Fruit fly (Drosophila melanogaster) whole organism, embryonic: Measurements from ENCODE around the gene CG42404.

Experiments
- B-H2 ChIP-seq: fragments of 200-800 bp; sonication (Bioruptor generic); optimal IDR thresholded peaks from 2 replicates; lab custom pipeline; 2018; ENCODE audit warnings: missing biosample characterization, mild to moderate bottlenecking, missing genetic modification characterization
- CG10979 ChIP-seq: fragments of 200-800 bp; sonication (Bioruptor generic); optimal IDR thresholded peaks from 2 replicates; lab custom pipeline; 2018; ENCODE audit warnings: missing biosample characterization, mild to moderate bottlenecking, missing genetic modification characterization, moderate library complexity
- CG12155 ChIP-seq: fragments of 200-800 bp; sonication (Bioruptor generic); optimal IDR thresholded peaks from 3 replicates; lab custom pipeline; 2016; ENCODE audit warnings: missing biosample characterization, missing genetic modification characterization
- CG15011 ChIP-seq: fragments of 200-800 bp; sonication (Bioruptor generic); optimal IDR thresholded peaks from 3 replicates; lab custom pipeline; 2018; ENCODE audit warnings: missing biosample characterization, mild to moderate bottlenecking, missing genetic modification characterization
- CG18262 ChIP-seq: fragments of 200-800 bp; optimal IDR thresholded peaks from 3 replicates; lab custom pipeline; 2019; ENCODE audit warnings: missing biosample characterization, mild to moderate bottlenecking, missing genetic modification characterization, moderate library complexity
- CG18764 ChIP-seq: fragments of 200-800 bp; sonication (Bioruptor generic); optimal IDR thresholded peaks from 3 replicates; lab custom pipeline; 2016; ENCODE audit warnings: missing biosample characterization, missing genetic modification characterization
- CG34376 ChIP-seq: fragments of 200-800 bp; sonication (Bioruptor generic); optimal IDR thresholded peaks from 2 replicates; lab custom pipeline; 2018; ENCODE audit warnings: missing biosample characterization, mild to moderate bottlenecking, missing genetic modification characterization
- CG7839 ChIP-seq: fragments of 200-800 bp; sonication (Bioruptor generic); optimal IDR thresholded peaks from 3 replicates; lab custom pipeline; 2018; ENCODE audit warnings: missing biosample characterization, mild to moderate bottlenecking, missing genetic modification characterization, moderate library complexity
- CG8089 ChIP-seq: fragments of 200-800 bp; sonication (Bioruptor generic); optimal IDR thresholded peaks from 3 replicates; lab custom pipeline; 2016; ENCODE audit warnings: missing biosample characterization, missing genetic modification characterization
- CG8944 ChIP-seq: fragments of 200-800 bp; sonication (Bioruptor generic); optimal IDR thresholded peaks from 3 replicates; lab custom pipeline; 2016; ENCODE audit warnings: missing biosample characterization, missing genetic modification characterization
- ERR ChIP-seq: fragments of 200-800 bp; sonication (Bioruptor generic); optimal IDR thresholded peaks from 2 replicates; lab custom pipeline; 2016; ENCODE audit warnings: missing biosample characterization, missing genetic modification characterization
- Ets65A ChIP-seq: fragments of 200-800 bp; sonication (Bioruptor generic); peaks from one replicate; lab custom pipeline; 2016; ENCODE audit warnings: missing biosample characterization, missing genetic modification characterization
- HLH54F ChIP-seq: fragments of 200-800 bp; sonication (Bioruptor generic); optimal IDR thresholded peaks from 3 replicates; lab custom pipeline; 2016; ENCODE audit warnings: missing biosample characterization, missing genetic modification characterization
- HmgZ ChIP-seq: fragments of 200-800 bp; sonication (Bioruptor generic); optimal IDR thresholded peaks from 2 replicates; lab custom pipeline; 2018; ENCODE audit warnings: missing biosample characterization, mild to moderate bottlenecking, missing genetic modification characterization
- Hr78 ChIP-seq, 2 experiments: fragments of 200-800 bp in 1 of 2; fragments of >200 bp in 1 of 2; sonication (Bioruptor generic) in 1 of 2; optimal IDR thresholded peaks; 2 replicates each; lab custom pipeline; 2017 to 2019; ENCODE audit warnings: missing biosample characterization in 2 of 2, missing genetic modification characterization in 2 of 2, mild to moderate bottlenecking in 1 of 2, moderate library complexity in 1 of 2
- MBD-R2 ChIP-seq: fragments of 200-800 bp; sonication (Bioruptor generic); IDR thresholded peaks from 2 replicates; pipeline ENCODE4 v1.3.6; 2022; ENCODE audit warnings: missing biosample characterization, missing genetic modification characterization
- Max ChIP-seq: fragments of 200-800 bp; sonication (Bioruptor generic); optimal IDR thresholded peaks from 2 replicates; lab custom pipeline; 2016; ENCODE audit warnings: missing biosample characterization, mild to moderate bottlenecking, missing genetic modification characterization
- Oaz ChIP-seq: fragments of 200-800 bp; sonication (Bioruptor generic); IDR thresholded peaks from 2 replicates; pipeline ENCODE4 v1.3.6; 2022; ENCODE audit warnings: missing biosample characterization, missing genetic modification characterization
- Opbp ChIP-seq: fragments of 200-800 bp; sonication (Bioruptor generic); IDR thresholded peaks from 3 replicates; pipeline ENCODE4 v1.3.6; 2022; ENCODE audit warnings: missing biosample characterization, missing genetic modification characterization; ENCODE audit not compliant: partially characterized antibody
- Poxn ChIP-seq: fragments of 200-800 bp; sonication (Bioruptor generic); IDR thresholded peaks from 2 replicates; pipeline ENCODE4 v1.3.6; 2022; ENCODE audit warnings: missing biosample characterization, missing genetic modification characterization
- Rfx ChIP-seq: fragments of 200-800 bp; sonication (Bioruptor generic); IDR thresholded peaks from 2 replicates; pipeline ENCODE4 v1.3.6; 2022; ENCODE audit warnings: missing biosample characterization, missing genetic modification characterization
- Scr ChIP-seq: fragments of 200-800 bp; sonication (Bioruptor generic); IDR thresholded peaks from 2 replicates; pipeline ENCODE4 v1.3.6; 2022; ENCODE audit warnings: missing biosample characterization, missing genetic modification characterization; ENCODE audit not compliant: partially characterized antibody
- Side ChIP-seq: fragments of 200-800 bp; sonication (Bioruptor generic); optimal IDR thresholded peaks from 2 replicates; lab custom pipeline; 2016; ENCODE audit warnings: missing biosample characterization, missing genetic modification characterization
- Xbp1 ChIP-seq: fragments of 200-800 bp; sonication (Bioruptor generic); optimal IDR thresholded peaks from 3 replicates; lab custom pipeline; 2016; ENCODE audit warnings: missing biosample characterization, mild to moderate bottlenecking, missing genetic modification characterization
- Xrp1 ChIP-seq: fragments of 200-800 bp; sonication (Bioruptor generic); IDR thresholded peaks from 2 replicates; pipeline ENCODE4 v1.3.6; 2022; ENCODE audit warnings: missing biosample characterization, missing genetic modification characterization
- ase ChIP-seq: fragments of 200-800 bp; sonication (Bioruptor generic); IDR thresholded peaks from 3 replicates; pipeline ENCODE4 v1.3.6; 2022; ENCODE audit warnings: missing biosample characterization, missing genetic modification characterization
- bigmax ChIP-seq: fragments of 200-800 bp; sonication (Bioruptor generic); optimal IDR thresholded peaks from 2 replicates; lab custom pipeline; 2018; ENCODE audit warnings: missing biosample characterization, mild to moderate bottlenecking, missing genetic modification characterization
- btn ChIP-seq: fragments of 200-800 bp; sonication (Bioruptor generic); optimal IDR thresholded peaks from 2 replicates; lab custom pipeline; 2016; ENCODE audit warnings: missing biosample characterization, missing genetic modification characterization
- cas ChIP-seq: fragments of 200-800 bp; sonication (Bioruptor generic); IDR thresholded peaks from 2 replicates; pipeline ENCODE4 v1.3.6; 2022; ENCODE audit warnings: missing biosample characterization, missing genetic modification characterization
- crp ChIP-seq, 2 experiments: fragments of 200-800 bp; sonication (Bioruptor generic); optimal IDR thresholded peaks; 2 replicates in 1 of 2; 3 replicates in 1 of 2; lab custom pipeline; 2017; ENCODE audit warnings: missing biosample characterization in 2 of 2, missing genetic modification characterization in 2 of 2, mild to moderate bottlenecking in 1 of 2, moderate library complexity in 1 of 2
- da ChIP-seq: fragments of 200-800 bp; sonication (Bioruptor generic); optimal IDR thresholded peaks from 2 replicates; lab custom pipeline; 2016; ENCODE audit warnings: missing biosample characterization, missing genetic modification characterization
- eyg ChIP-seq: fragments of 200-800 bp; sonication (Bioruptor generic); optimal IDR thresholded peaks from 3 replicates; lab custom pipeline; 2016; ENCODE audit warnings: missing biosample characterization, missing genetic modification characterization
- fd64A ChIP-seq: fragments of 200-800 bp; sonication (Bioruptor generic); optimal IDR thresholded peaks from 3 replicates; lab custom pipeline; 2018; ENCODE audit warnings: missing biosample characterization, mild to moderate bottlenecking, missing genetic modification characterization
- grn ChIP-seq: fragments of 200-800 bp; sonication (Bioruptor generic); optimal IDR thresholded peaks from 3 replicates; lab custom pipeline; 2017; ENCODE audit warnings: missing biosample characterization, missing genetic modification characterization
- h ChIP-seq: fragments of >200 bp; optimal IDR thresholded peaks from 2 replicates; lab custom pipeline; 2017
- inv ChIP-seq: fragments of 200-800 bp; sonication (Bioruptor generic); IDR thresholded peaks from 2 replicates; pipeline ENCODE4 v1.3.6; 2022; ENCODE audit warnings: missing biosample characterization, missing genetic modification characterization; ENCODE audit not compliant: partially characterized antibody
- lilli ChIP-seq: fragments of 200-800 bp; sonication (Bioruptor generic); optimal IDR thresholded peaks from 3 replicates; lab custom pipeline; 2016; ENCODE audit warnings: missing biosample characterization, missing genetic modification characterization
- nmo ChIP-seq: fragments of 200-800 bp; sonication (Bioruptor generic); optimal IDR thresholded peaks from 2 replicates; lab custom pipeline; 2018; ENCODE audit warnings: missing biosample characterization, mild to moderate bottlenecking, missing genetic modification characterization, moderate library complexity
- onecut ChIP-seq: fragments of 200-800 bp; sonication (Bioruptor generic); IDR thresholded peaks from 2 replicates; pipeline ENCODE4 v1.3.6; 2022; ENCODE audit warnings: missing biosample characterization, missing genetic modification characterization
- org-1 ChIP-seq: fragments of 200-800 bp; sonication (Bioruptor generic); optimal IDR thresholded peaks from 2 replicates; lab custom pipeline; 2017; ENCODE audit warnings: missing biosample characterization, missing genetic modification characterization
- pan ChIP-seq, 4 experiments: fragments of >200 bp in 3 of 4; fragments of 200-800 bp in 1 of 4; sonication (Bioruptor generic) in 1 of 4; optimal IDR thresholded peaks in 3 of 4; IDR thresholded peaks in 1 of 4; 2 replicates each; pipeline versions ENCODE4 v1.3.6 to Lab custom; 2017 to 2022; ENCODE audit warnings: missing biosample characterization in 2 of 4, missing genetic modification characterization in 2 of 4, mixed read lengths in 1 of 4
- run ChIP-seq: fragments of 200-800 bp; sonication (Bioruptor generic); optimal IDR thresholded peaks from 3 replicates; lab custom pipeline; 2018; ENCODE audit warnings: missing biosample characterization, mild to moderate bottlenecking, missing genetic modification characterization
- salm ChIP-seq: fragments of 200-800 bp; sonication (Bioruptor generic); optimal IDR thresholded peaks from 2 replicates; lab custom pipeline; 2018; ENCODE audit warnings: missing biosample characterization, mild to moderate bottlenecking, missing genetic modification characterization
- sim ChIP-seq: fragments of 200-800 bp; sonication (Bioruptor generic); IDR thresholded peaks from 2 replicates; pipeline ENCODE4 v1.3.6; 2022; ENCODE audit warnings: missing biosample characterization, missing genetic modification characterization
- tgo ChIP-seq: fragments of 200-800 bp; sonication (Bioruptor generic); IDR thresholded peaks from 3 replicates; pipeline ENCODE4 v1.3.6; 2022; ENCODE audit warnings: missing biosample characterization, missing genetic modification characterization
- unc-4 ChIP-seq: fragments of 200-800 bp; sonication (Bioruptor generic); IDR thresholded peaks from 2 replicates; pipeline ENCODE4 v1.3.6; 2022; ENCODE audit warnings: missing biosample characterization, missing genetic modification characterization; ENCODE audit not compliant: partially characterized antibody
- vvl ChIP-seq: fragments of 200-800 bp; sonication (Bioruptor generic); IDR thresholded peaks from 2 replicates; pipeline ENCODE4 v1.3.6; 2022; ENCODE audit warnings: missing biosample characterization, missing genetic modification characterization
- z ChIP-seq: fragments of 200-800 bp; sonication (Bioruptor generic); IDR thresholded peaks from 3 replicates; pipeline ENCODE4 v1.3.6; 2022; ENCODE audit warnings: missing biosample characterization, missing genetic modification characterization

The CG42404 gene

DNA sequence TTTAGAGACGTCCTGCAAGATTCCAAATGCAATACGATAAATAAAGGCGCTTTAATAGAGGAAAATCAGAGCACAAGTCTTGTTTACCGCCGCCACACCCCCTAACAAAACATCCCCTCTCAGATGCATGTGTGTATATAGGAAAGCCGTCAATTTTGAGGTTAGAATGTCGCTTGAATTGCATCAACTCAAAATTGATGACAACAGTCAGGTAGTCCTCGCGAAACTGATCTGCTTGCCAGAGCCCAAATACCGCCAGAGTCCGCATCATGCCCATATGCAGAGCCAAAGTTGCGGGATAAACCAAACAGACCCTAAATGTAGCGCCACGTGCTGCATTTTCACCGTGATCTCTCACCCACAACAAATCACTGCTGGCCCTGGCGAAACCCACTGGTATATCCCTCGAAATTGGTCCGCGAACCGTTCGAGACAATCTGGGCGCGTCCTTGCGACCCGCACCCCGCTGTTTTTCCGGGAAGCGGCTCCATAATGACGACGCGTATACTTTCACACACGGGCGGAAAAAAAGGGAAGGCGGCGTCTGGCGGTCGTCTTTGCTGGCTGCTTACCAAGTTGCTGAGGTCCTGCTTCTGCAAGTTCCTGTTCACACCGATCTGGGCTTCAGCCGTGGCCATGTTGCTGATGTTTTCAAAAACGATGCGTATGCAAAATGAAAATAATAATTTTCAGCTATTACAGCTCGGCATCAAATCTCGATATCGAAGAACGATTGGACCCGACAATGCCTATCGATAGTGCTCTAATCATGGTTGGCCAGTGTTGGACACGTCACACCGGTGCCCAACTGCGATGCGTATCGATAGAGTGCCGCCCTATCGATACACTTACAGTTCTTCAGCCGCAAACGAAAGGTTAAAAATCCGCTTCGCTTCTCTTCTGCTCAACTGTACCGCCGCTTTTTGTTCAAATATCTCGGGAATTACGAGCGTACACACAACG lies 13.1 kb downstream of the CG42404 start, which contains the start of the genes eIF2gamma and Set (continued):
- TF ChIP-seq Ets65A (GFP tag; lab: Kevin White, UChicago) (peak; percentile 98), fd64A (GFP tag; lab: Kevin White, UChicago) (no peak), vvl (GFP tag; lab: Robert Waterston, UW) (peak; percentile 52), unc-4 (peak; percentile 96), CG34376 (peak; percentile 39), onecut (no peak), run (tag; lab: Kevin White, UChicago) (no peak), inv (GFP tag; lab: Robert Waterston, UW) (peak; percentile 96), btn (no peak), CG18764 (GFP tag; lab: Kevin White, UChicago) (no peak), Hr78 (GFP tag; optimal IDR thresholded peaks at IDR 0.05; lab: Kevin White, UChicago) (no peak), Scr (GFP tag; lab: Robert Waterston, UW) (peak; percentile 95), grn (GFP tag; lab: Kevin White, UChicago) (no peak), Rfx (GFP tag; lab: Robert Waterston, UW) (peak; percentile 86), h (no peak), Oaz (GFP tag; lab: Robert Waterston, UW) (no peak), ase (peak; percentile 18; the same call in 1 of the 3 replicates), pan (optimal IDR thresholded peaks at IDR 0.05; lab: Kevin White, UChicago) (no peak), pan (GFP tag; optimal IDR thresholded peaks at IDR 0.05 in 1 of 2, IDR thresholded peaks at IDR 0.05 in 1 of 2) (peak in 1 of 2 experiments; percentile 20), nmo (GFP tag; lab: Kevin White, UChicago) (peak; percentile 54), z (GFP tag; lab: Robert Waterston, UW) (no peak), da (GFP tag; lab: Kevin White, UChicago) (no peak), HLH54F (GFP tag; lab: Kevin White, UChicago) (peak; percentile 29), crp (GFP tag; optimal IDR thresholded peaks at IDR 0.05; lab: Kevin White, UChicago) (peak in 1 of 2 experiments; percentile 35), Opbp (GFP tag; lab: Robert Waterston, UW) (peak; percentile 98), ERR (GFP tag; lab: Kevin White, UChicago) (peak; percentile 60), Max (GFP tag; lab: Kevin White, UChicago) (peak; percentile 60), CG7839 (tag; lab: Kevin White, UChicago) (no peak), sim (no peak), org-1 (GFP tag; lab: Kevin White, UChicago) (no peak), MBD-R2 (peak; percentile 88), CG8089 (GFP tag; lab: Kevin White, UChicago) (no peak), Xbp1 (GFP tag; lab: Kevin White, UChicago) (peak; percentile 49), HmgZ (peak; percentile 85), Poxn (GFP tag; lab: Robert Waterston, UW) (no peak), CG18262 (tag; lab: Kevin White, UChicago) (no peak), CG12155 (peak; percentile 30), cas (GFP tag; lab: Robert Waterston, UW) (0 out of 2 replicates have a peak, but pooled peaks have one; percentile 29), salm (tag; lab: Kevin White, UChicago) (no peak), lilli (peak; percentile 63), Xrp1 (GFP tag; lab: Robert Waterston, UW) (no peak), eyg (GFP tag; lab: Kevin White, UChicago) (peak; percentile 19), CG15011 (GFP tag; lab: Kevin White, UChicago) (no peak), CG8944 (peak; percentile 25), CG10979 (tag; lab: Kevin White, UChicago) (peak; percentile 10), tgo (no peak), B-H2 (peak; percentile 74), Side (GFP tag; lab: Kevin White, UChicago) (peak; percentile 31), bigmax (GFP tag; lab: Kevin White, UChicago) (peak; percentile 95)
